Fruit fly (Drosophila melanogaster): ENCODE measurements around the gene Gk1.

DNA sequence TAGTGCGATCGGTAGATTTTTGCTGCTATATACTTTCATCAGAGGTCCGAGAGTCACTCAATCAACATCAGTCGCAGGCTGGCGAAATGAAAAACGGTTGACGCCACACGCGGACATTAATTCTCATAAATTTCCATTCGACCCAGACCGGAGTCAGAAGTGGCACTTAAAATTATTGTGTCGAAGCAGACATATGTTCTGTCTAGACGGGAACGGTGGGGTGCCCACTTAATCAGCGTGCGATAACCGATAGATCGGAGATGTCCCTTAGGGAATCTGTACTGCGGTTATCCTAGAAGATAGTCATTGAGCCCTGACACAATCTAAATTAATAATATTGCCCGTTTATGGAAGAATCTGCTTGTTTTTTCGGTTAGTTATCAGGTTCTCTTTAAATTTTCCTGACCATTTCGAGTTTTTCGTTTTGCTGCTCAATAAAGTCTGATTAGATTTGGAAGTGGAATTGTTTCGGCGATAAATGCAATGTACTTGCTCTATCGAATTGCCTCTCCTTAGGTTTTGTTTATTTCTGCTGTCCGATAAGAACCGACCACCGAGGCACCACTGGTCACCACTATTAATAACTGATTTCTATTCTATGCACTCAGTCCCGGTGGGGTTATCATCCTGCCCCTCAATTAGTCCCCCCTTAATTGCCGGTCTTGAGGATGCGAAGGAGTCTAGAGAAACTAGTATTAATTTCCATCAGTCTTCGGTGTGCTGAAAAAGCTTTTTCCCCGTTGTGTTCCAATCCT is 43.6 kb downstream of the Gk1 start:
- TF ChIP-seq Sin3A (optimal IDR thresholded peaks at IDR 0.05) (no peak), psq (optimal IDR thresholded peaks at IDR 0.05) (no peak), Myc (optimal IDR thresholded peaks at IDR 0.05) (no peak), insv (optimal IDR thresholded peaks at IDR 0.05) (no peak), ttk (optimal IDR thresholded peaks at IDR 0.05) (no peak)

Measured in Kc167 (cell line).